Fruit fly (Drosophila melanogaster) whole organism, pupa: ENCODE results near the gene neur.

Source experiments
- CG12605 ChIP-seq: fragments of 200-800 bp; sonication (Bioruptor generic); IDR thresholded peaks from 2 replicates; pipeline ENCODE4 v1.3.6; 2022; ENCODE audit warnings: missing biosample characterization, missing genetic modification characterization
- CG13204 ChIP-seq: fragments of 200-800 bp; sonication (Bioruptor generic); optimal IDR thresholded peaks from 2 replicates; lab custom pipeline; 2018; ENCODE audit warnings: missing biosample characterization, mild to moderate bottlenecking, missing genetic modification characterization, moderate library complexity
- CG14655 ChIP-seq: fragments of 200-800 bp; sonication (Bioruptor generic); optimal IDR thresholded peaks from 3 replicates; lab custom pipeline; 2017; ENCODE audit warnings: mild to moderate bottlenecking, missing biosample characterization, missing genetic modification reagents, missing genetic modification characterization
- CG15710 ChIP-seq: fragments of 200-800 bp; sonication (Bioruptor generic); optimal IDR thresholded peaks from 2 replicates; lab custom pipeline; 2018; ENCODE audit warnings: missing biosample characterization, mild to moderate bottlenecking, missing genetic modification characterization, moderate library complexity
- CG32121 ChIP-seq: fragments of 200-800 bp; sonication (Bioruptor generic); IDR thresholded peaks from 2 replicates; pipeline ENCODE4 v1.3.6; 2022; ENCODE audit warnings: missing biosample characterization, missing genetic modification characterization
- CG8301 ChIP-seq: fragments of 200-800 bp; sonication (Bioruptor generic); optimal IDR thresholded peaks from 2 replicates; lab custom pipeline; 2018; ENCODE audit warnings: missing biosample characterization, mild to moderate bottlenecking, missing genetic modification characterization
- CG9948 ChIP-seq: fragments of 200-800 bp; sonication (Bioruptor generic); optimal IDR thresholded peaks from 2 replicates; lab custom pipeline; 2018; ENCODE audit warnings: missing biosample characterization, mild to moderate bottlenecking, missing genetic modification characterization, moderate library complexity
- D1 ChIP-seq: fragments of 200-800 bp; sonication (Bioruptor generic); optimal IDR thresholded peaks from 2 replicates; lab custom pipeline; 2018; ENCODE audit warnings: missing biosample characterization, mild to moderate bottlenecking, missing genetic modification characterization, moderate library complexity
- fd96Ca ChIP-seq: fragments of 200-800 bp; sonication (Bioruptor generic); IDR thresholded peaks from 3 replicates; pipeline ENCODE4 v1.3.6; 2022; ENCODE audit warnings: missing biosample characterization, missing genetic modification characterization
- gl ChIP-seq: fragments of 200-800 bp; sonication (Bioruptor generic); optimal IDR thresholded peaks from 2 replicates; lab custom pipeline; 2018; ENCODE audit warnings: missing biosample characterization, mild to moderate bottlenecking, missing genetic modification characterization
- rn ChIP-seq: fragments of 200-800 bp; sonication (Bioruptor generic); IDR thresholded peaks from 2 replicates; pipeline ENCODE4 v1.3.6; 2022; ENCODE audit warnings: missing biosample characterization, missing genetic modification characterization

DNA sequence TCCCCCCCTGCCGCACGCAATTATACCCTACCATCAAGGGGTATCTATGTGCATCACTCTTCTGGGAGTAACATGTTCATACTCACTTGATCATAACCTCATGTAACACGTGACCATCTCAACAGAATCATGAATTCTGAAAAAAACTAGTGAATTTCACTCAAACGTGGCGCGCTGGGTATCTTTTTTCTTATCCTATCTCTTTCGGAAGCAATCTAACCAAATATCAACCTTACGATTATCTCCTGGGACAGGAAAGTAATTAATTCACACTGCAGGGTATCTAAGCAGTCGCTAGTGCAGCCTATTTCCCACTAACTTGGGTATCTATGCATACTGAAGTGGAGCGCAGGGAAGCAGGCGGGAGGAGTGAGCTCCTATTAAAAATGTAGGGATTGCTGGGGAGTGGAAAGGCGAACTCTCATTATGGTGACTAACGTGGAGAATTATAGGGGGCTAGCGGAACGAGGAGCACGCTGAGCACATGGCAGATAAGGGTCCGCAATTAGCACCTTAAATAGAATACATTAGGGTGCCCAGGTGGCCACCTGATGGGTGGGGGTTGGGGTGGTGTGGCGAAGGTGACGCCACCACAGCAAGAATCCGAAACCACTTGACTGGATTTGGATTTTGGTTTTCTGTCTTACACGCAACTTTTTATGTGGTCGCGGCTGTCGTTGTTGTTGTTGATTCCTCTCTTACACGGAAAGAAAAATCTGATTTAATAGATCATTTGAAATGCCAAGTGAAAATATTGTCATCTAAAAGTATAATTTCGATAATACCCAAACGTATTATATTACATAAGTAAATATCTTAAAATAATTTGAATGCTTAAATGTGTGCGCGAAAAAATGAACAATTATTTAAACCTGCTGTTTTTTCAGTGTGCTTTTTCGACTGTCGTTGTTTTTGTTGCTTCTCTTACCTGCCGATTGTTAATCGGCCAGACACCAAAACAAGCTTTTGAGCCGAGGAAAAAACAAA lies 16.1 kb upstream of the neur start:
- TF ChIP-seq gl (peak; percentile 78), CG9948 (tag; lab: Kevin White, UChicago) (peak; percentile 91), fd96Ca (GFP tag; lab: Robert Waterston, UW) (no peak), CG8301 (tag; lab: Kevin White, UChicago) (peak; percentile 92), D1 (tag; lab: Kevin White, UChicago) (peak; percentile 41), CG14655 (GFP tag; lab: Kevin White, UChicago) (peak; percentile 92), CG13204 (peak; percentile 1), CG15710 (tag; lab: Kevin White, UChicago) (peak; percentile 87), CG12605 (GFP tag; lab: Robert Waterston, UW) (no peak), CG32121 (GFP tag; lab: Robert Waterston, UW) (no peak), rn (GFP tag; lab: Robert Waterston, UW) (no peak)
